Fruit fly (Drosophila melanogaster) whole organism, pupa: ENCODE measurements around the gene CG32625.

Experiments
- CG10348 ChIP-seq: fragments of 200-800 bp; sonication (Bioruptor generic); IDR thresholded peaks from 2 replicates; pipeline ENCODE4 v1.3.6; 2022; ENCODE audit warnings: missing biosample characterization, missing genetic modification characterization
- CG12605 ChIP-seq: fragments of 200-800 bp; sonication (Bioruptor generic); IDR thresholded peaks from 2 replicates; pipeline ENCODE4 v1.3.6; 2022; ENCODE audit warnings: missing biosample characterization, missing genetic modification characterization
- CG13204 ChIP-seq: fragments of 200-800 bp; sonication (Bioruptor generic); optimal IDR thresholded peaks from 2 replicates; lab custom pipeline; 2018; ENCODE audit warnings: missing biosample characterization, mild to moderate bottlenecking, missing genetic modification characterization, moderate library complexity
- CG14655 ChIP-seq: fragments of 200-800 bp; sonication (Bioruptor generic); optimal IDR thresholded peaks from 3 replicates; lab custom pipeline; 2017; ENCODE audit warnings: mild to moderate bottlenecking, missing biosample characterization, missing genetic modification reagents, missing genetic modification characterization
- CG15710 ChIP-seq: fragments of 200-800 bp; sonication (Bioruptor generic); optimal IDR thresholded peaks from 2 replicates; lab custom pipeline; 2018; ENCODE audit warnings: missing biosample characterization, mild to moderate bottlenecking, missing genetic modification characterization, moderate library complexity
- CG17806 ChIP-seq: fragments of 200-800 bp; sonication (Bioruptor generic); optimal IDR thresholded peaks from 2 replicates; lab custom pipeline; 2018; ENCODE audit warnings: missing biosample characterization, mild to moderate bottlenecking, missing genetic modification characterization, moderate library complexity
- CG32121 ChIP-seq: fragments of 200-800 bp; sonication (Bioruptor generic); IDR thresholded peaks from 2 replicates; pipeline ENCODE4 v1.3.6; 2022; ENCODE audit warnings: missing biosample characterization, missing genetic modification characterization
- CG34367 ChIP-seq: fragments of 200-800 bp; sonication (Bioruptor generic); optimal IDR thresholded peaks from 2 replicates; lab custom pipeline; 2018; ENCODE audit warnings: missing biosample characterization, mild to moderate bottlenecking, missing genetic modification characterization
- CG4496 ChIP-seq: fragments of 200-800 bp; sonication (Bioruptor generic); IDR thresholded peaks from 3 replicates; pipeline ENCODE4 v1.3.6; 2022; ENCODE audit warnings: missing biosample characterization, missing genetic modification characterization
- CG8159 ChIP-seq: fragments of 200-800 bp; sonication (Bioruptor generic); optimal IDR thresholded peaks from 3 replicates; lab custom pipeline; 2018; ENCODE audit warnings: missing biosample characterization, mild to moderate bottlenecking, missing genetic modification characterization, moderate library complexity
- CG8301 ChIP-seq: fragments of 200-800 bp; sonication (Bioruptor generic); optimal IDR thresholded peaks from 2 replicates; lab custom pipeline; 2018; ENCODE audit warnings: missing biosample characterization, mild to moderate bottlenecking, missing genetic modification characterization
- CG9948 ChIP-seq: fragments of 200-800 bp; sonication (Bioruptor generic); optimal IDR thresholded peaks from 2 replicates; lab custom pipeline; 2018; ENCODE audit warnings: missing biosample characterization, mild to moderate bottlenecking, missing genetic modification characterization, moderate library complexity
- D1 ChIP-seq: fragments of 200-800 bp; sonication (Bioruptor generic); optimal IDR thresholded peaks from 2 replicates; lab custom pipeline; 2018; ENCODE audit warnings: missing biosample characterization, mild to moderate bottlenecking, missing genetic modification characterization, moderate library complexity
- EcR ChIP-seq: fragments of 200-800 bp; sonication (Bioruptor generic); optimal IDR thresholded peaks from 3 replicates; lab custom pipeline; 2019; ENCODE audit warnings: missing biosample characterization, missing genetic modification characterization, mild to moderate bottlenecking, moderate library complexity, missing genetic modification reagents
- Ets98B ChIP-seq: fragments of 200-800 bp; sonication (Bioruptor generic); IDR thresholded peaks from 2 replicates; pipeline ENCODE4 v1.3.6; 2022; ENCODE audit warnings: missing biosample characterization, missing genetic modification characterization
- Pif1A ChIP-seq: fragments of 200-800 bp; sonication (Bioruptor generic); optimal IDR thresholded peaks from 3 replicates; lab custom pipeline; 2016; ENCODE audit warnings: missing biosample characterization, missing genetic modification characterization
- Pif1B ChIP-seq: fragments of 200-800 bp; sonication (Bioruptor generic); optimal IDR thresholded peaks from 3 replicates; lab custom pipeline; 2016; ENCODE audit warnings: missing biosample characterization, missing genetic modification characterization
- Snoo ChIP-seq: fragments of 200-800 bp; sonication (Bioruptor generic); optimal IDR thresholded peaks from 3 replicates; lab custom pipeline; 2017; ENCODE audit warnings: missing biosample characterization, mild to moderate bottlenecking, missing genetic modification characterization, inconsistent platforms
- fd96Ca ChIP-seq: fragments of 200-800 bp; sonication (Bioruptor generic); IDR thresholded peaks from 3 replicates; pipeline ENCODE4 v1.3.6; 2022; ENCODE audit warnings: missing biosample characterization, missing genetic modification characterization
- gl ChIP-seq: fragments of 200-800 bp; sonication (Bioruptor generic); optimal IDR thresholded peaks from 2 replicates; lab custom pipeline; 2018; ENCODE audit warnings: missing biosample characterization, mild to moderate bottlenecking, missing genetic modification characterization
- rn ChIP-seq: fragments of 200-800 bp; sonication (Bioruptor generic); IDR thresholded peaks from 2 replicates; pipeline ENCODE4 v1.3.6; 2022; ENCODE audit warnings: missing biosample characterization, missing genetic modification characterization

The CG32625 gene

DNA sequence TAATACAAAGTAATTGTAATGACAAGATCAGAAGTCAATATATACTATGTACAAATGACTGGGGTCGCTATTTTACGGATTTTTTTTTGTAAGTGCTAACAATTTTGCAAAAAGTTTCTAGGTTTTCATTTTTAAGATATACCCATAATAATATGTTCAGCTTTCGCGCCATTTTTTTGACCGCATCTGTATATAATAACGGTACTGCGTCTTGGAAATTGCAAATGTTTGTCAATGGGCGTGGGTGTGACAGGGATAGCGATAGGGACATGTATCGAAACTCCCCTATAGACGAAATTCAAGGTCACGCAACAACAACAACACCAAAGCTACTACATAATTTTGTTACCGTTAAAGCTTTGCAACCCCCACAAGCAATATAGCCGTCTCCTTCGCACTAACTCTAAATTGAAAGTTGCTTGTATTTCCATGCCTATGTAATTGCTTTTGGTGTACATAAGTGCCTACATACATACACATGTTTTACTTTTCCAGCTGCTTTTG lies 4.0 kb downstream of the CG32625 start:
- TF ChIP-seq Pif1A (GFP tag; lab: Kevin White, UChicago) (no peak), fd96Ca (GFP tag; lab: Robert Waterston, UW) (no peak), CG32121 (GFP tag; lab: Robert Waterston, UW) (no peak), CG12605 (GFP tag; lab: Robert Waterston, UW) (no peak), CG9948 (tag; lab: Kevin White, UChicago) (no peak), rn (GFP tag; lab: Robert Waterston, UW) (no peak), EcR (GFP tag; lab: Kevin White, UChicago) (no peak), D1 (tag; lab: Kevin White, UChicago) (no peak), CG14655 (no peak), Pif1B (GFP tag; lab: Kevin White, UChicago) (no peak), CG10348 (GFP tag; lab: Robert Waterston, UW) (no peak), gl (tag; lab: Kevin White, UChicago) (no peak), CG8301 (tag; lab: Kevin White, UChicago) (no peak), CG4496 (GFP tag; lab: Robert Waterston, UW) (no peak), CG17806 (tag; lab: Kevin White, UChicago) (no peak), CG15710 (tag; lab: Kevin White, UChicago) (no peak)

DNA sequence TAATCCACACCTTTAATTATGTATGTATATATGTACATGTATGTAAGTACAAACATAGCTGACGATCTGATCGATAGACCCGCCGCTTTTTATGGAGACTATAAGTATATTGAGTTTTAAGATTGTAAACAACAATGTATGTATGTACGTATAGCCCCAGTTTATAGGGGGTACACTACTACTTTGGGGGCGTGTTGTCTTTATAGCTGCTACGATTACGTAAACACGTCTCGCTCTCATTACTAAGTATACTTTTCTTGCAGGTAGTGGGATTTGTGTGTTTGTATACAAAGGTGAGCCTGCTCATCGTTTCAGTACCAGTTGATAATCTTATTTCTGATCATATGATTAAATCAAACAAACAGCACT lies 6.8 kb downstream of the CG32625 start:
- no peak for TF ChIP-seq rn (GFP tag; lab: Robert Waterston, UW)
- 0 out of 2 replicates have a peak, but pooled peaks have one; percentile 18 for TF ChIP-seq Ets98B (GFP tag; lab: Robert Waterston, UW)
- TF ChIP-seq CG15710 (tag; lab: Kevin White, UChicago): no peak

DNA sequence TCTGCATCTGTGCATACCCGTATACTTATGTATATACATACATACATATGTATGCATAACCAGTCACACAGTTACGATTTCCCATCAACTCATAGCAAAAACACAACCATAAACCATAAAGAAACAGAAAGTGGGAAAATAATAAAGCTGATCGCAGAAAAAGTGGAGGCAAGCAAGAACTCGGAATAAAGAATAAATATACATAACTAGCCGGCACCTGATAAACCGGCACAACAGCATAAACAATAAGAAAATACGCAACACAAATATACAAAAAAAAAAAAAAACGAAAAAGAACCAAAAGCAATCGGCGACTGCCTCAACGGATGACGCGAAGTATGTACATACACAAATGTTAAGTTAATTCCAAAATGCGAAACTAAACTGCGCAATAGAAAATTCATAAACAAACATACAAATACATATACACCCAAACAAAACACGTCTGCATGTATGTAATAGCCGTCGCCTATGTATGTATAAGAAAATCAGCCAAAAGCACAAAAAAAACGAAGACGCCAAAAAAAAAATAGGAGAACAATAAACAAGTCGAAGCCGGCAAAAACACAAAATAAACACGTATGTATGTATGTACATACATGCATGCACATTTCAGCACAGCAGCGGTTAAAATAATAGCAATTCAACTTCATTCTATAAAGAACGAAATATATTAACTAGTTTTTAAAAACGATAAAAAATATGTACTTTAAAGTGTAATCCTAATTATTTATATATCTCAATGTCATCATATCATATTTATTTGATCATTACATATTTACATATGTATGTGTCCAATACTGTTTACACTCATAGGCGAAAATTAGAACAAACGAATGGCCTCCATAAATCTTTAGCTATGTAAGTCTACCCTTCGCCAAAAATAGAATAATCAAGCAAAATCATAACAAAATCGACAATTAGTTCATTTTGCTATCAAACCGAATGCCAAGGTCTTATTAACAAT lies 7.4 kb downstream of the CG32625 start:
- TF ChIP-seq D1 (tag; lab: Kevin White, UChicago) (peak; percentile 29), CG10348 (GFP tag; lab: Robert Waterston, UW) (no peak), CG8301 (tag; lab: Kevin White, UChicago) (peak; percentile 51), CG34367 (tag; lab: Kevin White, UChicago) (no peak), CG14655 (peak; percentile 54), CG17806 (tag; lab: Kevin White, UChicago) (no peak), Ets98B (GFP tag; lab: Robert Waterston, UW) (peak; percentile 52; the same call in 1 of the 2 replicates), CG12605 (GFP tag; lab: Robert Waterston, UW) (peak; percentile 40; the same call in 1 of the 2 replicates), CG15710 (tag; lab: Kevin White, UChicago) (peak; percentile 34), Snoo (tag; lab: Kevin White, UChicago) (peak; percentile 1), CG4496 (GFP tag; lab: Robert Waterston, UW) (peak; percentile 58), CG32121 (GFP tag; lab: Robert Waterston, UW) (peak; percentile 44), gl (tag; lab: Kevin White, UChicago) (no peak), CG8159 (tag; lab: Kevin White, UChicago) (peak; percentile 29), fd96Ca (GFP tag; lab: Robert Waterston, UW) (peak; percentile 68), Pif1A (GFP tag; lab: Kevin White, UChicago) (peak; percentile 36), EcR (GFP tag; lab: Kevin White, UChicago) (no peak), Pif1B (GFP tag; lab: Kevin White, UChicago) (no peak), CG13204 (GFP tag; lab: Kevin White, UChicago) (no peak), CG9948 (tag; lab: Kevin White, UChicago) (no peak), rn (GFP tag; lab: Robert Waterston, UW) (no peak)

DNA sequence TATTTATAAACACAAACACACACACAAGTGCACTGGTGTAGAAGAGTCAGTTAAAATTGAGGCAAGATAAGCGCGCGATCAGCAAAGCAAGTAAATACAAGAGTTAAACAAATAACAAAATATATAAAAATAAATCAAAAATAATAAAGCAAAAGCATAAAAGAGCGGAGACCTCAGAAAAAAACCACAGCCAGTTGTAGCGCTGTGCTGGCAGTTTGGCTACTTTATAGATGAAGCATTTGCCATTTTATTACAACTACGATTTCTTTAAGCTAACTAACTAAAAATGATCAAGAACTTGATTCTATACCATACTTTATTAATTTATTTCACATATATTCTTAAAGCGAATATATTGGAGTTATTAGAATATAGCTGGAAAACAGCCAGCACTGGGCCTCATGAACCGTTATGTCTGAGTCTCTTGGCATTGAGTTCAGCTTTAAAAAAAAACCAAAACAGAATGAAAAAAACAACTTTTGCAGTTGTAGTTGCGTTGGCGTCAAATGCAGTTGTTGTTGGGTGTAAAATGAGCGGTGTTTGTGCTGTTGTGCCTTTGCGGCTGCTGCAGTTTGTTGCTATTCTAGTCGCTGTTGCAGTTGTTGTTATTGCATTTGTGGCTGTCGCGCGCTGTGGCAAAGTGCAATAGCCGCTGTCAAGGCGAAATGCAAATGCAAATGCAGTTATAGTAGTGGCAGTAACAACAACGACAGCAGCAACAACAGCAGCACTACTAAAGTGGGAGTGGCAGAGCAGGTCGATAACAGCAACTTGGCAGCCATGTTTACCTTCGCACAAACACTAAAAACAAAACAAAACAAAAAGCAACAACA lies 8.8 kb downstream of the CG32625 start:
- TF ChIP-seq rn (GFP tag; lab: Robert Waterston, UW) (no peak), CG13204 (GFP tag; lab: Kevin White, UChicago) (no peak), CG12605 (GFP tag; lab: Robert Waterston, UW) (peak; percentile 20; the same call in 1 of the 2 replicates), Ets98B (GFP tag; lab: Robert Waterston, UW) (peak; percentile 22), CG15710 (tag; lab: Kevin White, UChicago) (peak; percentile 51), CG14655 (peak; percentile 81), CG17806 (tag; lab: Kevin White, UChicago) (peak; percentile 42), D1 (tag; lab: Kevin White, UChicago) (no peak), CG8159 (tag; lab: Kevin White, UChicago) (no peak), fd96Ca (GFP tag; lab: Robert Waterston, UW) (no peak; the same call in 1 of the 3 replicates), Pif1A (GFP tag; lab: Kevin White, UChicago) (peak; percentile 67), gl (tag; lab: Kevin White, UChicago) (no peak), CG32121 (GFP tag; lab: Robert Waterston, UW) (peak; percentile 66), CG34367 (tag; lab: Kevin White, UChicago) (peak; percentile 33), Snoo (tag; lab: Kevin White, UChicago) (no peak), CG9948 (tag; lab: Kevin White, UChicago) (peak; percentile 30), CG4496 (GFP tag; lab: Robert Waterston, UW) (peak; percentile 68), CG8301 (tag; lab: Kevin White, UChicago) (peak; percentile 61), Pif1B (GFP tag; lab: Kevin White, UChicago) (peak; percentile 58), CG10348 (GFP tag; lab: Robert Waterston, UW) (no peak), EcR (GFP tag; lab: Kevin White, UChicago) (peak; percentile 91)
